Worm (Caenorhabditis elegans): ENCODE measurements around the gene gtsf-1.

DNA sequence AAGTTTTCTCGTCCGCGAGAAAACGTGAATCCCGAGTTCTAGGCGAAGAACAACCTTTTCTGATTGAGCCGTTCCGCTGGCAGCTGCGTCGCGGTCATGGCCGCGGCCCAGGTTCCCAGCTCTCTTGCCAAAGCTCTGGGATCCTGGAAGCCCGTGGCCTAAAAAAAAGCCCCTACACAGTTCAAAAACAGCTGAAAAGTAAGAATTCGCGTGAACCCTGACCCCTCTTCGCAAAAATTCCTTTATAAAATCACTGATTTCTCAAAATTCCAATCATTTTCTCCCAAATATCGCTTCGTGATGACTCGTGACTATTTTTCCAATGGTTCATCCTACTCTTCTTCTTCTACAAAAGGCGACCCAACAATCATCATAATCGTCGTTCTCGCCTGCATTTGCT is 1.6 kb downstream of the gtsf-1 start, which contains the start of gene T06A10.107:
- TF ChIP-seq ref-1 (GFP tag; conservative IDR thresholded peaks at IDR 0.05), result no peak
- no peak for TF ChIP-seq med-1 (GFP tag; optimal IDR thresholded peaks at IDR 0.05; ENCODE audit: insufficient read depth)
- TF ChIP-seq tab-1 (GFP tag; IDR thresholded peaks at IDR 0.05), result no peak
